Worm (Caenorhabditis elegans): ENCODE results near the gene cut-5.
A peak's percentile ranks its signal among the peaks of the same experiment; 100 is the strongest.

The cut-5 gene

ce11 chrX:10333301-10333854, 4.6 kb downstream of the cut-5 start, which contains the start of gene R07E3.4 (continued):
- TF ChIP-seq nhr-71 (tag; optimal IDR thresholded peaks at IDR 0.05) (peak; percentile 80), tbx-2 (tag; optimal IDR thresholded peaks at IDR 0.05) (peak; percentile 30), nhr-47 (tag; optimal IDR thresholded peaks at IDR 0.05) (no peak), efl-1 (optimal IDR thresholded peaks at IDR 0.05) (no peak), efl-1 (GFP tag; optimal IDR thresholded peaks at IDR 0.05 in 1 of 2) (no peak), elt-2 (tag; optimal IDR thresholded peaks at IDR 0.05) (peak; percentile 79), elt-3 (tag; optimal IDR thresholded peaks at IDR 0.05) (peak in 1 of 6 experiments; percentile 28), jun-1 (tag; optimal IDR thresholded peaks at IDR 0.05) (no peak), mdl-1 (tag; optimal IDR thresholded peaks at IDR 0.05) (no peak), unc-98 (GFP tag; IDR thresholded peaks at IDR 0.05) (no peak), skn-1 (tag; optimal IDR thresholded peaks at IDR 0.05) (no peak), lin-14 (GFP tag; optimal IDR thresholded peaks at IDR 0.05) (peak; percentile 75), efl-3 (GFP tag; optimal IDR thresholded peaks at IDR 0.05) (no peak), snpc-4 (tag; optimal IDR thresholded peaks at IDR 0.05) (no peak), isw-1 (GFP tag; IDR thresholded peaks at IDR 0.05) (no peak), sptf-1 (tag; optimal IDR thresholded peaks at IDR 0.05) (no peak), hlh-17 (GFP tag; optimal IDR thresholded peaks at IDR 0.05; ENCODE audit: borderline replicate concordance) (no peak), fkh-10 (GFP tag; optimal IDR thresholded peaks at IDR 0.05) (no peak), ceh-8 (GFP tag; optimal IDR thresholded peaks at IDR 0.05) (no peak), mef-2 (tag; optimal IDR thresholded peaks at IDR 0.05) (no peak), unc-130 (tag; optimal IDR thresholded peaks at IDR 0.05) (peak; percentile 16), lin-35 (GFP tag; optimal IDR thresholded peaks at IDR 0.05) (peak in 1 of 2 experiments; percentile 16), pqm-1 (tag; optimal IDR thresholded peaks at IDR 0.05) (peak; percentile 9), ama-1 (optimal IDR thresholded peaks at IDR 0.05) (no peak), blmp-1 (tag; optimal IDR thresholded peaks at IDR 0.05) (peak; percentile 25), C04F5.9 (tag; optimal IDR thresholded peaks at IDR 0.05) (no peak), nhr-237 (tag; optimal IDR thresholded peaks at IDR 0.05) (no peak), nhr-20 (tag; optimal IDR thresholded peaks at IDR 0.05) (peak; percentile 86), irx-1 (tag; optimal IDR thresholded peaks at IDR 0.05) (no peak), grh-1 (GFP tag; IDR thresholded peaks at IDR 0.05) (peak; percentile 61), nhr-77 (tag; optimal IDR thresholded peaks at IDR 0.05) (no peak), rnt-1 (tag; optimal IDR thresholded peaks at IDR 0.05) (peak; percentile 65), egl-27 (tag; optimal IDR thresholded peaks at IDR 0.05) (peak in 1 of 2 experiments; percentile 17), unc-30 (tag; optimal IDR thresholded peaks at IDR 0.05) (no peak), lsy-2 (tag; optimal IDR thresholded peaks at IDR 0.05) (peak in 1 of 2 experiments; percentile 1), hlh-4 (tag; optimal IDR thresholded peaks at IDR 0.05) (no peak), sox-4 (tag; optimal IDR thresholded peaks at IDR 0.05) (no peak), unc-86 (tag; optimal IDR thresholded peaks at IDR 0.05) (no peak), pag-3 (tag; optimal IDR thresholded peaks at IDR 0.05; ENCODE audit: borderline replicate concordance, insufficient read depth) (no peak), swsn-7 (tag; optimal IDR thresholded peaks at IDR 0.05) (no peak), nhr-28 (tag; optimal IDR thresholded peaks at IDR 0.05) (no peak), ces-1 (GFP tag; optimal IDR thresholded peaks at IDR 0.05) (no peak), ceh-88 (GFP tag; IDR thresholded peaks at IDR 0.05) (no peak), aly-2 (tag; optimal IDR thresholded peaks at IDR 0.05) (no peak)
